Worm (Caenorhabditis elegans) whole organism, mixed stage, embryonic: ENCODE measurements around the gene Y53C12B.7.
"Not testable (repeated sequence)": the region's sequence is repeated elsewhere in the genome, so short reads cannot be mapped to it uniquely, and the experiment has no call there.

Experiments used
- bed-3 ChIP-seq: fragments of 200-800 bp; sonication (Bioruptor generic); optimal IDR thresholded peaks from 3 replicates; lab custom pipeline; 2018; ENCODE audit warnings: mild to moderate bottlenecking, missing genetic modification characterization, moderate library complexity, missing compliant biosample characterization
- blmp-1 ChIP-seq: fragments of 150-350 bp; optimal IDR thresholded peaks from 2 replicates; lab custom pipeline; 2014; ENCODE audit warnings: missing biosample characterization, missing genetic modification characterization
- ceh-39 ChIP-seq: fragments of 150-350 bp; optimal IDR thresholded peaks from 2 replicates; lab custom pipeline; 2014; ENCODE audit warnings: missing biosample characterization, missing genetic modification characterization
- ceh-43 ChIP-seq: fragments of 200-800 bp; sonication (Bioruptor generic); optimal IDR thresholded peaks from 2 replicates; lab custom pipeline; 2018; ENCODE audit warnings: mild to moderate bottlenecking, missing genetic modification characterization, moderate library complexity, missing compliant biosample characterization
- ceh-83 ChIP-seq: fragments of 200-800 bp; sonication (Bioruptor generic); optimal IDR thresholded peaks from 2 replicates; lab custom pipeline; 2018; ENCODE audit warnings: mild to moderate bottlenecking, missing genetic modification characterization, missing compliant biosample characterization
- ces-1 ChIP-seq: fragments of 150-350 bp; optimal IDR thresholded peaks from 2 replicates; lab custom pipeline; 2014; ENCODE audit warnings: missing biosample characterization, missing genetic modification reagents, missing genetic modification characterization
- cnd-1 ChIP-seq: fragments of 200-800 bp; sonication (Bioruptor generic); optimal IDR thresholded peaks from 2 replicates; lab custom pipeline; 2018; ENCODE audit warnings: mild to moderate bottlenecking, missing genetic modification characterization, missing compliant biosample characterization
- drap-1 ChIP-seq: fragments of 200-800 bp; sonication (Bioruptor generic); optimal IDR thresholded peaks from 3 replicates; lab custom pipeline; 2018; ENCODE audit warnings: mild to moderate bottlenecking, missing genetic modification characterization, missing compliant biosample characterization
- elt-1 ChIP-seq: sonication (generic microtip); optimal IDR thresholded peaks from 2 replicates; lab custom pipeline; 2017; ENCODE audit warnings: missing genetic modification characterization, mild to moderate bottlenecking, missing compliant biosample characterization, antibody characterized with exemption, moderate library complexity, borderline replicate concordance; ENCODE audit not compliant: insufficient read depth
- elt-3 ChIP-seq: fragments of 150-350 bp; optimal IDR thresholded peaks from 2 replicates; lab custom pipeline; 2014; ENCODE audit warnings: missing biosample characterization, missing genetic modification characterization
- ham-2 ChIP-seq: fragments of 200-800 bp; sonication (Bioruptor generic); optimal IDR thresholded peaks from 2 replicates; lab custom pipeline; 2018; ENCODE audit warnings: mild to moderate bottlenecking, missing genetic modification characterization, missing compliant biosample characterization
- hlh-1 ChIP-seq: fragments of 150-350 bp; optimal IDR thresholded peaks from 2 replicates; lab custom pipeline; 2014; ENCODE audit warnings: missing biosample characterization, missing genetic modification reagents, missing genetic modification characterization
- lin-13 ChIP-seq: fragments of 150-350 bp; optimal IDR thresholded peaks from 2 replicates; lab custom pipeline; 2014; ENCODE audit warnings: missing biosample characterization, missing genetic modification characterization
- lin-32 ChIP-seq: fragments of 200-800 bp; sonication (Bioruptor generic); optimal IDR thresholded peaks from 2 replicates; lab custom pipeline; 2018; ENCODE audit warnings: mild to moderate bottlenecking, missing genetic modification characterization, missing compliant biosample characterization
- lsy-2 ChIP-seq: fragments of 150-350 bp; optimal IDR thresholded peaks from 2 replicates; lab custom pipeline; 2014; ENCODE audit warnings: missing biosample characterization, missing genetic modification characterization
- mab-5 ChIP-seq: fragments of 150-350 bp; optimal IDR thresholded peaks from 2 replicates; lab custom pipeline; 2014; ENCODE audit warnings: missing biosample characterization, missing genetic modification characterization
- mep-1 ChIP-seq: fragments of 150-350 bp; optimal IDR thresholded peaks from 2 replicates; lab custom pipeline; 2017; ENCODE audit warnings: missing biosample characterization, missing genetic modification reagents, missing genetic modification characterization, inconsistent platforms
- mls-2 ChIP-seq: sonication (generic microtip); optimal IDR thresholded peaks from 2 replicates; lab custom pipeline; 2016; ENCODE audit warnings: mild to moderate bottlenecking, missing genetic modification characterization, moderate library complexity, missing compliant biosample characterization
- nhr-12 ChIP-seq: fragments of 150-350 bp; optimal IDR thresholded peaks from 2 replicates; lab custom pipeline; 2014; ENCODE audit warnings: missing biosample characterization, missing genetic modification characterization
- nhr-2 ChIP-seq: fragments of 150-350 bp; optimal IDR thresholded peaks from 2 replicates; lab custom pipeline; 2014; ENCODE audit warnings: missing biosample characterization, missing genetic modification characterization
- nhr-237 ChIP-seq: fragments of 150-350 bp; optimal IDR thresholded peaks from 2 replicates; lab custom pipeline; 2014; ENCODE audit warnings: missing biosample characterization, missing genetic modification characterization
- nhr-28 ChIP-seq: fragments of 150-350 bp; optimal IDR thresholded peaks from 2 replicates; lab custom pipeline; 2014; ENCODE audit warnings: missing biosample characterization, missing genetic modification characterization
- nhr-76 ChIP-seq: sonication (generic microtip); optimal IDR thresholded peaks from 2 replicates; lab custom pipeline; 2017; ENCODE audit warnings: missing biosample characterization, missing genetic modification characterization
- sem-2 ChIP-seq: fragments of 200-800 bp; sonication (Bioruptor generic); optimal IDR thresholded peaks from 2 replicates; lab custom pipeline; 2018; ENCODE audit warnings: mild to moderate bottlenecking, missing genetic modification characterization, missing compliant biosample characterization
- snpc-4 ChIP-seq: fragments of 150-350 bp; optimal IDR thresholded peaks from 2 replicates; lab custom pipeline; 2014; ENCODE audit warnings: missing biosample characterization, missing genetic modification characterization
- sptf-1 ChIP-seq: sonication (generic microtip); optimal IDR thresholded peaks from 2 replicates; lab custom pipeline; 2017; ENCODE audit warnings: mild to moderate bottlenecking, missing genetic modification characterization, moderate library complexity, missing compliant biosample characterization
- tbx-8 ChIP-seq: fragments of 200-800 bp; sonication (Bioruptor generic); optimal IDR thresholded peaks from 2 replicates; lab custom pipeline; 2018; ENCODE audit warnings: mild to moderate bottlenecking, missing genetic modification characterization, moderate library complexity, missing compliant biosample characterization
- unc-120 ChIP-seq: sonication (generic microtip); optimal IDR thresholded peaks from 2 replicates; lab custom pipeline; 2017; ENCODE audit warnings: missing genetic modification characterization, missing compliant biosample characterization; ENCODE audit not compliant: poor library complexity, severe bottlenecking
- unc-39 ChIP-seq: fragments of 150-350 bp; optimal IDR thresholded peaks from 2 replicates; lab custom pipeline; 2014; ENCODE audit warnings: missing biosample characterization, missing genetic modification characterization
- unc-62 ChIP-seq: fragments of 150-350 bp; optimal IDR thresholded peaks from 2 replicates; lab custom pipeline; 2014; ENCODE audit warnings: missing biosample characterization, missing genetic modification reagents, missing genetic modification characterization
- ztf-11 ChIP-seq: fragments of 150-350 bp; optimal IDR thresholded peaks from 2 replicates; lab custom pipeline; 2014; ENCODE audit warnings: missing biosample characterization, missing genetic modification characterization

Gene Y53C12B.7

DNA sequence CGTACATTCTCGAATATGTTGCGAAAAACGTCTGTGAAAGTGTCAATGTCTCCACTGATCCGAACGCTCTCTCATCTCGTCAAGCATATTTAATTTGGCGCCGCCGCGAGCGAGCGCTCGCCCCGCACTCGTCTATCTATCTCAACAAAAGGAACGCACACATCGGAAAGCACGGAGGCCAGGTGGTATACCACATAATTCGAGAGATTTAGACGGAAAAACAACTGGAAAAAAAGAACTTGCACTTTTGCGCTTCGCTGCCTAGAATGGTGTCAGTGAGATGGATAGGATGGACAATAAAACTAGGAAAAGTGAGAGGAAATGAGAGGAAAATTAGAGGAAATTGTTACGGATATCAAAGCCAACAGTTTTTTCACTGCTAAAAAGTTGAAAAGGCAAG is 23.8 kb downstream of the Y53C12B.7 start:
- TF ChIP-seq unc-39 (tag; lab: Kevin White, UChicago), result no peak
- no peak for TF ChIP-seq lsy-2 (tag; lab: Kevin White, UChicago)
- no peak for TF ChIP-seq blmp-1
- TF ChIP-seq nhr-12, result no peak
- TF ChIP-seq cnd-1 (tag; lab: Kevin White, UChicago), result no peak
- no peak for TF ChIP-seq ces-1
- TF ChIP-seq nhr-2 (tag; lab: Kevin White, UChicago), result no peak
- TF ChIP-seq lin-32 (GFP tag; lab: Kevin White, UChicago), result no peak
- no peak for TF ChIP-seq mab-5
- TF ChIP-seq ceh-43 (GFP tag; lab: Kevin White, UChicago), result no peak
- TF ChIP-seq ham-2 (GFP tag; lab: Kevin White, UChicago), result no peak
- no peak for TF ChIP-seq elt-3 (tag; lab: Kevin White, UChicago)
- TF ChIP-seq snpc-4 (tag; lab: Kevin White, UChicago), result no peak
- no peak for TF ChIP-seq unc-62 (GFP tag; lab: Kevin White, UChicago)
- TF ChIP-seq bed-3 (GFP tag; lab: Kevin White, UChicago), result no peak
- no peak for TF ChIP-seq ceh-39 (tag; lab: Kevin White, UChicago)
- no peak for TF ChIP-seq drap-1 (GFP tag; lab: Kevin White, UChicago)
- no peak for TF ChIP-seq sptf-1

DNA sequence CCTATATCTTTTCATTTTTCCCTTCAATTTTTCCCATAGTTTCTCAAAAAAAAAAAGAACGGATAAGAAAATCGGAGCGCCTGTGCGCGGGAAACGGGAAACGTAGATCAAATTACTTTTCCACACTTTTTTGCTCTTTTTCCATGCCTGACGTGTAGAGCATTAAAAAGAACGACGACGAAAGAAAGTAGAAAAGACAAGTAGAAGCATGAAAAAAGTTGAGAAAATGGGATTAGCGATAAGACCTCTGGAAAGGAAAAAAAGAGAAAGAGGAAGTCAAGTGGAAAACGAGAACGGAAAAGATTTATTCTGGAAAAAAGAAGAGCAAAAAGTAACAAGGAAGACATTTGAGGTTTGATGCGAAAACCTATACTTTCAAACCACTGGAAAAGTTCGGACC is 24.5 kb downstream of the Y53C12B.7 start:
- TF ChIP-seq tbx-8 (GFP tag; lab: Kevin White, UChicago) (no peak), ceh-83 (GFP tag; lab: Kevin White, UChicago) (no peak), hlh-1 (no peak), nhr-2 (tag; lab: Kevin White, UChicago) (no peak), lin-13 (tag; lab: Kevin White, UChicago) (no peak), mab-5 (no peak), unc-120 (tag; lab: Kevin White, UChicago) (no peak), sem-2 (GFP tag; lab: Kevin White, UChicago) (no peak), elt-1 (tag; lab: Kevin White, UChicago) (no peak), ztf-11 (tag; lab: Kevin White, UChicago) (no peak), mls-2 (tag; lab: Kevin White, UChicago) (no peak)

- TF ChIP-seq nhr-76 (tag; lab: Kevin White, UChicago) (no peak), hlh-1 (peak; percentile 0)
Observed at ce11 chrII:9727192-9727699, 25.8 kb downstream of the Y53C12B.7 start.

- no peak for TF ChIP-seq mep-1 (tag; lab: Kevin White, UChicago)
- TF ChIP-seq sptf-1, result no peak
- peak; percentile 57 for TF ChIP-seq blmp-1
Observed at ce11 chrII:9725056-9725455, 28.0 kb downstream of the Y53C12B.7 start.

- TF ChIP-seq elt-3 (tag; lab: Kevin White, UChicago), result no peak
- peak; percentile 91 for TF ChIP-seq nhr-2 (tag; lab: Kevin White, UChicago)
- TF ChIP-seq elt-1 (tag; lab: Kevin White, UChicago), result peak; percentile 79
Observed at ce11 chrII:9724464-9724863, 28.6 kb downstream of the Y53C12B.7 start, which contains the start of gene cutl-2. Gene cutl-2 (minus strand): TSS chrII:9724673.

DNA sequence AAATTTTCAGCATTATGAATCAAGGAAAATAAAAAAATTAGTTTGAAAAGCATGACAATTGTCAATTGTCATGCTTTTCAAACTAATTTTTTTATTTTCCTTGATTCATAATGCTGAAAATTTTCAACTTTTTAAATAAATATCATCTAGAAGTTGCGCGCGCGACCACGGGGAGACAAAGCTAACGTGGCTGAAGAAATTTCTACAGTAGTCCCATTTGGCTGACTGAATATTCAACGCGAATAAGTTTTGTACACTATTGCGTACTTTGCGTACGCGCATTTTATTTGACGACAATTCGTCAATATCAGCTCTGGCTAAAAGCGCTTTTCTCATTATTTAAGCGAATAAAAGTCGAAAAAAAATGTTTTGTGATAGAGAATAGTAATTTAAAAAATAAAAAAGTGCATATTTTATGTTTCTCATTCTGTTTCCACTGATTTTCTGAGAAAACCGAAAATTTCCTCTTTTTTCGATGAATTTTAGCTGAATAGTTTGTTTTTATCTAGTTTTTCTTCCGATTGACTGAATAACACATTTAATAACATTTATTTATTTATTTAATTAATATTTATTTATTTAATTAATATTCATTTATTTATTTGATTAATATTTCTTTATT is 34.3 kb downstream of the Y53C12B.7 start, which contains the start of gene Y53C12A.11:
Y53C12A.11 (minus strand) TSS at position 68 of the 622 bp plus-strand sequence.
- not testable (repeated sequence) for TF ChIP-seq nhr-237; blmp-1; nhr-28 (tag; lab: Kevin White, UChicago)
